Fruit fly (Drosophila melanogaster) whole organism, embryonic: ENCODE measurements around the gene CG32054.
A peak's percentile ranks its signal among the peaks of the same experiment; 100 is the strongest.

Experiments
- Aef1 ChIP-seq: fragments of 200-800 bp; sonication (Bioruptor generic); IDR thresholded peaks from 3 replicates; pipeline ENCODE4 v1.3.6; 2022; ENCODE audit warnings: missing biosample characterization, missing genetic modification characterization
- Atf3 ChIP-seq: fragments of 200-800 bp; sonication (Bioruptor generic); optimal IDR thresholded peaks from 3 replicates; lab custom pipeline; 2016; ENCODE audit warnings: missing biosample characterization, missing genetic modification characterization
- Bgb ChIP-seq: fragments of 200-800 bp; sonication (Bioruptor generic); IDR thresholded peaks from 2 replicates; pipeline ENCODE4 v1.3.6; 2022; ENCODE audit warnings: missing biosample characterization, missing genetic modification characterization; ENCODE audit not compliant: partially characterized antibody
- CG10431 ChIP-seq: fragments of 200-800 bp; sonication (Bioruptor generic); optimal IDR thresholded peaks from 3 replicates; lab custom pipeline; 2018; ENCODE audit warnings: missing biosample characterization, mild to moderate bottlenecking, missing genetic modification characterization
- CG15011 ChIP-seq: fragments of 200-800 bp; sonication (Bioruptor generic); optimal IDR thresholded peaks from 3 replicates; lab custom pipeline; 2018; ENCODE audit warnings: missing biosample characterization, mild to moderate bottlenecking, missing genetic modification characterization
- CG2199 ChIP-seq: fragments of 200-800 bp; sonication (Bioruptor generic); IDR thresholded peaks from 3 replicates; pipeline ENCODE4 v1.3.6; 2022; ENCODE audit warnings: missing biosample characterization, missing genetic modification characterization
- CG34376 ChIP-seq: fragments of 200-800 bp; sonication (Bioruptor generic); optimal IDR thresholded peaks from 2 replicates; lab custom pipeline; 2018; ENCODE audit warnings: missing biosample characterization, mild to moderate bottlenecking, missing genetic modification characterization
- CG3847 ChIP-seq: fragments of 200-800 bp; sonication (Bioruptor generic); IDR thresholded peaks from 2 replicates; pipeline ENCODE4 v1.3.6; 2022; ENCODE audit warnings: missing biosample characterization, missing genetic modification characterization
- CG6272 ChIP-seq: fragments of 200-800 bp; sonication (Bioruptor generic); IDR thresholded peaks from 2 replicates; pipeline ENCODE4 v1.3.6; 2022; ENCODE audit warnings: missing biosample characterization, missing genetic modification characterization
- CG8765 ChIP-seq: fragments of 200-800 bp; sonication (Bioruptor generic); IDR thresholded peaks from 2 replicates; pipeline ENCODE4 v1.3.6; 2022; ENCODE audit warnings: missing biosample characterization, missing genetic modification characterization
- CG8944 ChIP-seq: fragments of 200-800 bp; sonication (Bioruptor generic); optimal IDR thresholded peaks from 3 replicates; lab custom pipeline; 2016; ENCODE audit warnings: missing biosample characterization, missing genetic modification characterization
- Camta ChIP-seq: fragments of 200-800 bp; sonication (Bioruptor generic); optimal IDR thresholded peaks from 2 replicates; lab custom pipeline; 2016; ENCODE audit warnings: missing biosample characterization, missing genetic modification characterization
- CkIIα-i1 ChIP-seq: fragments of 200-800 bp; sonication (Bioruptor generic); IDR thresholded peaks from 2 replicates; pipeline ENCODE4 v1.3.6; 2022; ENCODE audit warnings: missing biosample characterization, missing genetic modification characterization
- D ChIP-seq, 2 experiments: fragments of 200-800 bp in 1 of 2; fragments of >200 bp in 1 of 2; sonication (Bioruptor generic) in 1 of 2; optimal IDR thresholded peaks; 2 replicates in 1 of 2; 3 replicates in 1 of 2; lab custom pipeline; 2017; ENCODE audit warnings: mild to moderate bottlenecking in 1 of 2, missing biosample characterization in 1 of 2, missing genetic modification characterization in 1 of 2, missing genetic modification reagents in 1 of 2
- Dip3 ChIP-seq: fragments of 200-800 bp; sonication (Bioruptor generic); optimal IDR thresholded peaks from 3 replicates; lab custom pipeline; 2016; ENCODE audit warnings: missing biosample characterization, missing genetic modification characterization
- Ets65A ChIP-seq: fragments of 200-800 bp; sonication (Bioruptor generic); peaks from one replicate; lab custom pipeline; 2016; ENCODE audit warnings: missing biosample characterization, missing genetic modification characterization
- Fer1 ChIP-seq: fragments of 200-800 bp; sonication (Bioruptor generic); optimal IDR thresholded peaks from 2 replicates; lab custom pipeline; 2017; ENCODE audit warnings: missing biosample characterization, mild to moderate bottlenecking, missing genetic modification characterization
- GATAe ChIP-seq: fragments of 200-800 bp; sonication (Bioruptor generic); conservative IDR thresholded peaks from 2 replicates; pipeline ENCODE4 v1.3.6; 2022; ENCODE audit warnings: missing biosample characterization, missing genetic modification characterization
- Hey ChIP-seq: fragments of 200-800 bp; sonication (Bioruptor generic); optimal IDR thresholded peaks from 3 replicates; lab custom pipeline; 2018; ENCODE audit warnings: missing biosample characterization, mild to moderate bottlenecking, missing genetic modification characterization
- Hr78 ChIP-seq, 2 experiments: fragments of 200-800 bp in 1 of 2; fragments of >200 bp in 1 of 2; sonication (Bioruptor generic) in 1 of 2; optimal IDR thresholded peaks; 2 replicates each; lab custom pipeline; 2017 to 2019; ENCODE audit warnings: missing biosample characterization in 2 of 2, missing genetic modification characterization in 2 of 2, mild to moderate bottlenecking in 1 of 2, moderate library complexity in 1 of 2
- Lpt ChIP-seq: fragments of >200 bp; optimal IDR thresholded peaks from 2 replicates; lab custom pipeline; 2018; ENCODE audit warnings: missing biosample characterization, missing genetic modification characterization
- Max ChIP-seq: fragments of 200-800 bp; sonication (Bioruptor generic); optimal IDR thresholded peaks from 2 replicates; lab custom pipeline; 2016; ENCODE audit warnings: missing biosample characterization, mild to moderate bottlenecking, missing genetic modification characterization
- Nf-YB ChIP-seq: fragments of 200-800 bp; sonication (Bioruptor generic); optimal IDR thresholded peaks from 3 replicates; lab custom pipeline; 2019; ENCODE audit warnings: missing biosample characterization, mild to moderate bottlenecking, missing genetic modification characterization, moderate library complexity
- ac ChIP-seq: fragments of 200-800 bp; sonication (Bioruptor generic); optimal IDR thresholded peaks from 3 replicates; lab custom pipeline; 2017; ENCODE audit warnings: missing biosample characterization, mild to moderate bottlenecking, missing genetic modification characterization
- amos ChIP-seq: fragments of 200-800 bp; sonication (Bioruptor generic); IDR thresholded peaks from 2 replicates; pipeline ENCODE4 v1.3.6; 2022; ENCODE audit warnings: missing biosample characterization, missing genetic modification characterization; ENCODE audit not compliant: partially characterized antibody
- aop ChIP-seq: fragments of 200-800 bp; sonication (Bioruptor generic); IDR thresholded peaks from 2 replicates; pipeline ENCODE4 v1.3.6; 2022; ENCODE audit warnings: missing biosample characterization, missing genetic modification characterization
- corto ChIP-seq: fragments of 200-800 bp; sonication (Bioruptor generic); optimal IDR thresholded peaks from 2 replicates; lab custom pipeline; 2016; ENCODE audit warnings: missing biosample characterization, mild to moderate bottlenecking, missing genetic modification characterization, moderate library complexity
- emc ChIP-seq: fragments of 200-800 bp; sonication (Bioruptor generic); optimal IDR thresholded peaks from 2 replicates; lab custom pipeline; 2016; ENCODE audit warnings: missing biosample characterization, missing genetic modification characterization
- eyg ChIP-seq: fragments of 200-800 bp; sonication (Bioruptor generic); optimal IDR thresholded peaks from 3 replicates; lab custom pipeline; 2016; ENCODE audit warnings: missing biosample characterization, missing genetic modification characterization
- fru ChIP-seq: fragments of >200 bp; optimal IDR thresholded peaks from 2 replicates; lab custom pipeline; 2017
- grn ChIP-seq: fragments of 200-800 bp; sonication (Bioruptor generic); optimal IDR thresholded peaks from 3 replicates; lab custom pipeline; 2017; ENCODE audit warnings: missing biosample characterization, missing genetic modification characterization
- lab ChIP-seq: fragments of 200-800 bp; sonication (Bioruptor generic); optimal IDR thresholded peaks from 3 replicates; lab custom pipeline; 2017; ENCODE audit warnings: missing biosample characterization, missing genetic modification characterization, mild to moderate bottlenecking, moderate library complexity, missing genetic modification reagents
- pan ChIP-seq, 4 experiments: fragments of >200 bp in 3 of 4; fragments of 200-800 bp in 1 of 4; sonication (Bioruptor generic) in 1 of 4; optimal IDR thresholded peaks in 3 of 4; IDR thresholded peaks in 1 of 4; 2 replicates each; pipeline versions ENCODE4 v1.3.6 to Lab custom; 2017 to 2022; ENCODE audit warnings: missing biosample characterization in 2 of 4, missing genetic modification characterization in 2 of 4, mixed read lengths in 1 of 4
- pros ChIP-seq: fragments of 200-800 bp; sonication (Bioruptor generic); optimal IDR thresholded peaks from 3 replicates; lab custom pipeline; 2019; ENCODE audit warnings: missing biosample characterization, mild to moderate bottlenecking, missing genetic modification characterization, moderate library complexity
- pzg ChIP-seq: fragments of 200-800 bp; sonication (Bioruptor generic); optimal IDR thresholded peaks from 3 replicates; lab custom pipeline; 2018; ENCODE audit warnings: missing biosample characterization, mild to moderate bottlenecking, missing genetic modification characterization, moderate library complexity
- ranshi ChIP-seq: fragments of 200-800 bp; sonication (Bioruptor generic); IDR thresholded peaks from 2 replicates; pipeline ENCODE4 v1.3.6; 2022; ENCODE audit warnings: missing biosample characterization, missing genetic modification characterization
- run ChIP-seq: fragments of 200-800 bp; sonication (Bioruptor generic); optimal IDR thresholded peaks from 3 replicates; lab custom pipeline; 2018; ENCODE audit warnings: missing biosample characterization, mild to moderate bottlenecking, missing genetic modification characterization
- sc ChIP-seq, 3 experiments: fragments of >200 bp in 2 of 3; fragments of 200-800 bp in 1 of 3; sonication (Bioruptor generic) in 1 of 3; optimal IDR thresholded peaks; 2 replicates in 2 of 3; 3 replicates in 1 of 3; lab custom pipeline; 2017; ENCODE audit warnings: mild to moderate bottlenecking in 1 of 3, missing biosample characterization in 1 of 3, missing genetic modification characterization in 1 of 3, missing genetic modification reagents in 1 of 3
- sens-2 ChIP-seq: fragments of 200-800 bp; sonication (Bioruptor generic); IDR thresholded peaks from 2 replicates; pipeline ENCODE4 v1.3.6; 2022; ENCODE audit warnings: missing biosample characterization, missing genetic modification characterization
- sisA ChIP-seq: fragments of 200-800 bp; sonication (Bioruptor generic); IDR thresholded peaks from 2 replicates; pipeline ENCODE4 v1.3.6; 2022; ENCODE audit warnings: missing biosample characterization, missing genetic modification characterization
- sna ChIP-seq: fragments of 200-800 bp; sonication (Bioruptor generic); IDR thresholded peaks from 2 replicates; pipeline ENCODE4 v1.3.6; 2022; ENCODE audit warnings: missing biosample characterization, missing genetic modification characterization; ENCODE audit not compliant: partially characterized antibody
- sr ChIP-seq: fragments of 200-800 bp; sonication (Bioruptor generic); IDR thresholded peaks from 3 replicates; pipeline ENCODE4 v1.3.6; 2022; ENCODE audit warnings: missing biosample characterization, missing genetic modification characterization
- ssp ChIP-seq: fragments of 200-800 bp; sonication (Bioruptor generic); IDR thresholded peaks from 2 replicates; pipeline ENCODE4 v1.3.6; 2022; ENCODE audit warnings: missing biosample characterization, missing genetic modification characterization
- sug ChIP-seq: fragments of 200-800 bp; optimal IDR thresholded peaks from 2 replicates; lab custom pipeline; 2019; ENCODE audit warnings: missing biosample characterization, mild to moderate bottlenecking, missing genetic modification characterization, moderate library complexity
- tll ChIP-seq, 2 experiments: fragments of 200-800 bp in 1 of 2; fragments of >200 bp in 1 of 2; sonication (Bioruptor generic) in 1 of 2; optimal IDR thresholded peaks; 2 replicates each; lab custom pipeline; 2017 to 2019; ENCODE audit warnings: missing biosample characterization in 2 of 2, missing genetic modification characterization in 2 of 2, mild to moderate bottlenecking in 1 of 2, moderate library complexity in 1 of 2
- wek ChIP-seq: fragments of 200-800 bp; sonication (Bioruptor generic); optimal IDR thresholded peaks from 3 replicates; lab custom pipeline; 2018; ENCODE audit warnings: missing biosample characterization, mild to moderate bottlenecking, missing genetic modification characterization, moderate library complexity

CG32054 gene

DNA sequence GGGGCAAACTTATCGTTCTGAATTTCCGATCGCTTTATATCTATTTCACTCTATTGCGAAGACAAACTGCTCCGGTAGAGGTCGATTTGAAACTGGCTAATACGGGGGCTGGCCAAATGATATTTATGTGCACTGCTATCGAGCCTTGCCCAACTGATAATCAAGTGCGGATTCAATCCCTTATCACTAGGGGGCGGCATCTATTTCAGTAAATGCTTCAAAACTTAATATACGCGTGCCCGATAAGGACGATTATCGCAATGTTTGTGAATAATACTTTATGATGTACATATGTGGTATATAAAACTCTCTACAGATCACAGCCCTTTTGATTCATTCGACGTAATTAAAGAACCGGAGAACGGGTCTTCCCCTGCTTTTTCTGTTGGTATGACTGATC is 3.5 kb upstream of the CG32054 start, which contains the start of gene Srg2:
Srg2 (minus strand) TSS at position 101 of the 400 bp plus-strand sequence.
- TF ChIP-seq Ets65A (GFP tag; lab: Kevin White, UChicago): peak; percentile 86
- TF ChIP-seq CG8944 (GFP tag; lab: Kevin White, UChicago): no peak
- TF ChIP-seq, all 482 proteins: peak for 1

- TF ChIP-seq ranshi (GFP tag; lab: Robert Waterston, UW): no peak
- TF ChIP-seq ac (GFP tag; lab: Kevin White, UChicago): no peak
- no peak for TF ChIP-seq CG8765 (GFP tag; lab: Robert Waterston, UW)
- TF ChIP-seq Max (GFP tag; lab: Kevin White, UChicago): no peak
- no peak for TF ChIP-seq sc (optimal IDR thresholded peaks at IDR 0.05; lab: Kevin White, UChicago)
- no peak for TF ChIP-seq sc (GFP tag; optimal IDR thresholded peaks at IDR 0.05; lab: Kevin White, UChicago)
- TF ChIP-seq run (tag; lab: Kevin White, UChicago): no peak
- no peak for TF ChIP-seq CG6272 (GFP tag; lab: Robert Waterston, UW)
- no peak for TF ChIP-seq sisA (GFP tag; lab: Robert Waterston, UW)
- TF ChIP-seq pan (optimal IDR thresholded peaks at IDR 0.05; lab: Kevin White, UChicago): no peak
- no peak for TF ChIP-seq pan (GFP tag; optimal IDR thresholded peaks at IDR 0.05 in 1 of 2, IDR thresholded peaks at IDR 0.05 in 1 of 2)
- TF ChIP-seq eyg: no peak
- TF ChIP-seq Bgb (GFP tag; lab: Robert Waterston, UW): no peak
- peak; percentile 54 for TF ChIP-seq sug (tag; lab: Kevin White, UChicago)
- no peak for TF ChIP-seq CkIIα-i1 (GFP tag; lab: Robert Waterston, UW)
- no peak for TF ChIP-seq aop
- TF ChIP-seq Fer1: peak; percentile 16
- TF ChIP-seq Camta (GFP tag; lab: Kevin White, UChicago): no peak
- TF ChIP-seq Lpt (GFP tag; lab: Kevin White, UChicago): no peak
- no peak for TF ChIP-seq ssp
- TF ChIP-seq lab (GFP tag; lab: Kevin White, UChicago): peak; percentile 42
- TF ChIP-seq pros (GFP tag; lab: Kevin White, UChicago): no peak
- TF ChIP-seq GATAe (GFP tag; lab: Robert Waterston, UW): peak; percentile 78
- no peak for TF ChIP-seq Hey (tag; lab: Kevin White, UChicago)
- no peak for TF ChIP-seq Hr78 (GFP tag; optimal IDR thresholded peaks at IDR 0.05; lab: Kevin White, UChicago)
- TF ChIP-seq Dip3 (GFP tag; lab: Kevin White, UChicago): no peak
- TF ChIP-seq amos: no peak
- TF ChIP-seq CG3847 (GFP tag; lab: Robert Waterston, UW): no peak
- no peak for TF ChIP-seq Nf-YB
- peak in 1 of 2 experiments; percentile 57 for TF ChIP-seq tll (GFP tag; optimal IDR thresholded peaks at IDR 0.05; lab: Kevin White, UChicago)
- no peak for TF ChIP-seq sr
- no peak for TF ChIP-seq emc (GFP tag; lab: Kevin White, UChicago)
- TF ChIP-seq fru (lab: Kevin White, UChicago): no peak
- TF ChIP-seq sens-2: 0 out of 2 replicates have a peak, but pooled peaks have one; percentile 38
- no peak for TF ChIP-seq Atf3 (GFP tag; lab: Kevin White, UChicago)
- no peak for TF ChIP-seq corto (GFP tag; lab: Kevin White, UChicago)
- no peak for TF ChIP-seq wek (GFP tag; lab: Kevin White, UChicago)
- TF ChIP-seq Aef1 (GFP tag; lab: Robert Waterston, UW): no peak
- TF ChIP-seq D (optimal IDR thresholded peaks at IDR 0.05; lab: Kevin White, UChicago): no peak
- no peak for TF ChIP-seq D (GFP tag; optimal IDR thresholded peaks at IDR 0.05; lab: Kevin White, UChicago)
- TF ChIP-seq CG34376 (GFP tag; lab: Kevin White, UChicago): peak; percentile 74
- no peak for TF ChIP-seq sna
- no peak for TF ChIP-seq pzg (GFP tag; lab: Kevin White, UChicago)
- 0 out of 3 replicates have a peak, but pooled peaks have one; percentile 41 for TF ChIP-seq CG2199
- TF ChIP-seq grn (GFP tag; lab: Kevin White, UChicago): peak; percentile 92
- no peak for TF ChIP-seq CG10431
- TF ChIP-seq CG15011 (GFP tag; lab: Kevin White, UChicago): no peak
These were observed 2.1 kb downstream of the CG32054 start, which contains the start of gene CG32053 for dm6 chr3L:10092278-10092903. Gene CG32053, minus strand, starts transcription at chr3L:10092346.
